Fruit fly (Drosophila melanogaster) whole organism, pupa: ENCODE results near the gene CG31650.

Source experiments
- CG14655 ChIP-seq: fragments of 200-800 bp; sonication (Bioruptor generic); optimal IDR thresholded peaks from 3 replicates; lab custom pipeline; 2017; ENCODE audit warnings: mild to moderate bottlenecking, missing biosample characterization, missing genetic modification reagents, missing genetic modification characterization
- EcR ChIP-seq: fragments of 200-800 bp; sonication (Bioruptor generic); optimal IDR thresholded peaks from 3 replicates; lab custom pipeline; 2019; ENCODE audit warnings: missing biosample characterization, missing genetic modification characterization, mild to moderate bottlenecking, moderate library complexity, missing genetic modification reagents
- fd96Ca ChIP-seq: fragments of 200-800 bp; sonication (Bioruptor generic); IDR thresholded peaks from 3 replicates; pipeline ENCODE4 v1.3.6; 2022; ENCODE audit warnings: missing biosample characterization, missing genetic modification characterization
- rn ChIP-seq: fragments of 200-800 bp; sonication (Bioruptor generic); IDR thresholded peaks from 2 replicates; pipeline ENCODE4 v1.3.6; 2022; ENCODE audit warnings: missing biosample characterization, missing genetic modification characterization

DNA sequence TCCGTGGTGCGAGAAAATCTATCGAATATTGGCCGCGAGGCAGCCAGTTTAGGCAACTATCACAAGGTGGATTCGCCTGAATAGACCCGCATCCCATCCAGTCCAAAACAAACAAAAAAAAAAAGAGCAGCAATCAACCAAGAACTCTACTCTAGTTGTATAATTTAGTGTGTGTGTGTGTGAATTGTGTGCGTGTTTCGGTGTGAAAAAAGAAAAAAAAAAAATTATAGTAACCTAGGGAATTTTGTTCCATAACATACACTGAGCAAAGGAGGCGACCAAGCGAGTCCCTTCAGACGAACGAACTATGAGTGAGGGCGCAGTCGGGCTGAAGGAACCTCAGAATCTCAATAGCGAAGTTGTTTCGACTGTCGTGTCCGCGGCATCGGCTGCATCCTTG, 1.7 kb upstream of the CG31650 start:
- no peak for TF ChIP-seq rn
- TF ChIP-seq fd96Ca (GFP tag; lab: Robert Waterston, UW), result no peak
- TF ChIP-seq CG14655 (GFP tag; lab: Kevin White, UChicago), result no peak
- no peak for TF ChIP-seq EcR (GFP tag; lab: Kevin White, UChicago)
